Worm (Caenorhabditis elegans) whole organism, late embryonic: ENCODE measurements around the gene sel-1.

Source experiments
- C38D4.7 ChIP-seq: fragments of 200-800 bp; sonication (Bioruptor generic); optimal IDR thresholded peaks from 2 replicates; lab custom pipeline; 2018; ENCODE audit warnings: mild to moderate bottlenecking, missing genetic modification characterization, moderate library complexity, missing compliant biosample characterization
- F13H6.1 ChIP-seq: sonication (generic microtip); optimal IDR thresholded peaks from 2 replicates; lab custom pipeline; 2016; ENCODE audit warnings: missing genetic modification characterization, missing compliant biosample characterization
- K02D7.2 ChIP-seq: sonication (generic microtip); optimal IDR thresholded peaks from 2 replicates; lab custom pipeline; 2017; ENCODE audit warnings: mild to moderate bottlenecking, missing genetic modification characterization, missing compliant biosample characterization
- T23F11.4 ChIP-seq: fragments of 200-800 bp; sonication (Bioruptor generic); optimal IDR thresholded peaks from 2 replicates; lab custom pipeline; 2018; ENCODE audit warnings: mild to moderate bottlenecking, missing genetic modification characterization, missing compliant biosample characterization
- Y22D7AL.16 ChIP-seq: sonication (generic microtip); optimal IDR thresholded peaks from 2 replicates; lab custom pipeline; 2016; ENCODE audit warnings: missing genetic modification characterization, missing compliant biosample characterization
- ama-1 ChIP-seq: fragments of 150-350 bp; optimal IDR thresholded peaks from 2 replicates; lab custom pipeline; 2014
- ceh-14 ChIP-seq: sonication (generic microtip); optimal IDR thresholded peaks from 2 replicates; lab custom pipeline; 2016; ENCODE audit warnings: missing genotype, missing genetic modification characterization, missing compliant biosample characterization
- ceh-19 ChIP-seq: fragments of 200-800 bp; sonication (Bioruptor generic); optimal IDR thresholded peaks from 2 replicates; lab custom pipeline; 2018; ENCODE audit warnings: mild to moderate bottlenecking, missing genetic modification characterization, missing compliant biosample characterization
- ceh-2 ChIP-seq: sonication (generic microtip); optimal IDR thresholded peaks from 2 replicates; lab custom pipeline; 2016; ENCODE audit warnings: missing genotype, missing genetic modification characterization, missing compliant biosample characterization
- ceh-24 ChIP-seq: sonication (generic microtip); optimal IDR thresholded peaks from 2 replicates; lab custom pipeline; 2016; ENCODE audit warnings: mild to moderate bottlenecking, missing genetic modification characterization, missing compliant biosample characterization
- ceh-31 ChIP-seq: sonication (generic microtip); optimal IDR thresholded peaks from 2 replicates; lab custom pipeline; 2016; ENCODE audit warnings: missing genetic modification characterization, missing compliant biosample characterization
- ceh-34 ChIP-seq: sonication (generic microtip); optimal IDR thresholded peaks from 2 replicates; lab custom pipeline; 2016; ENCODE audit warnings: mild to moderate bottlenecking, missing genetic modification characterization, missing compliant biosample characterization
- ceh-45 ChIP-seq: fragments of 200-800 bp; sonication (Bioruptor generic); IDR thresholded peaks from 2 replicates; pipeline ENCODE4 v1.3.6; 2022; ENCODE audit warnings: missing genetic modification reagents, missing genetic modification characterization, missing compliant biosample characterization
- ceh-48 ChIP-seq: sonication (generic microtip); optimal IDR thresholded peaks from 2 replicates; lab custom pipeline; 2016; ENCODE audit warnings: missing genetic modification characterization, inconsistent platforms, missing compliant biosample characterization
- ceh-6 ChIP-seq: fragments of 200-800 bp; sonication (Bioruptor generic); optimal IDR thresholded peaks from 2 replicates; lab custom pipeline; 2018; ENCODE audit warnings: mild to moderate bottlenecking, missing genetic modification characterization, missing compliant biosample characterization
- fax-1 ChIP-seq: sonication (generic microtip); optimal IDR thresholded peaks from 2 replicates; lab custom pipeline; 2016; ENCODE audit warnings: missing genotype, missing genetic modification characterization, missing compliant biosample characterization
- gmeb-2 ChIP-seq: sonication (generic microtip); optimal IDR thresholded peaks from 2 replicates; lab custom pipeline; 2016; ENCODE audit warnings: missing genetic modification characterization, inconsistent platforms, missing compliant biosample characterization
- hlh-8 ChIP-seq: sonication (generic microtip); optimal IDR thresholded peaks from 2 replicates; lab custom pipeline; 2016; ENCODE audit warnings: missing genotype, missing genetic modification characterization, missing compliant biosample characterization
- lin-11 ChIP-seq: fragments of 200-800 bp; sonication (Bioruptor generic); optimal IDR thresholded peaks from 2 replicates; lab custom pipeline; 2018; ENCODE audit warnings: mild to moderate bottlenecking, missing genetic modification characterization, missing compliant biosample characterization
- madf-2 ChIP-seq: sonication (generic microtip); optimal IDR thresholded peaks from 2 replicates; lab custom pipeline; 2017; ENCODE audit warnings: missing genetic modification characterization, missing compliant biosample characterization
- nfya-1 ChIP-seq: sonication (generic microtip); optimal IDR thresholded peaks from 2 replicates; lab custom pipeline; 2017; ENCODE audit warnings: missing genetic modification characterization, mild to moderate bottlenecking, missing compliant biosample characterization, antibody characterized with exemption, moderate library complexity
- npax-4 ChIP-seq: sonication (generic microtip); optimal IDR thresholded peaks from 2 replicates; lab custom pipeline; 2016; ENCODE audit warnings: missing genetic modification characterization, missing compliant biosample characterization
- pag-3 ChIP-seq: sonication (generic microtip); optimal IDR thresholded peaks from 2 replicates; lab custom pipeline; 2016; ENCODE audit warnings: missing compliant biosample characterization, missing genetic modification characterization, borderline replicate concordance
- pax-1 ChIP-seq: fragments of 150-350 bp; optimal IDR thresholded peaks from 2 replicates; lab custom pipeline; 2014; ENCODE audit warnings: missing biosample characterization, missing genetic modification characterization
- pha-2 ChIP-seq: sonication (generic microtip); optimal IDR thresholded peaks from 2 replicates; lab custom pipeline; 2017; ENCODE audit warnings: mild to moderate bottlenecking, missing genetic modification characterization, missing compliant biosample characterization
- ref-2 ChIP-seq: sonication (generic microtip); optimal IDR thresholded peaks from 2 replicates; lab custom pipeline; 2016; ENCODE audit warnings: missing genetic modification characterization, missing compliant biosample characterization
- rnt-1 ChIP-seq: sonication (generic microtip); optimal IDR thresholded peaks from 2 replicates; lab custom pipeline; 2016; ENCODE audit warnings: missing genetic modification characterization, missing compliant biosample characterization
- sdc-2 ChIP-seq: sonication (generic microtip); optimal IDR thresholded peaks from 2 replicates; lab custom pipeline; 2016; ENCODE audit warnings: missing genotype, missing genetic modification characterization, missing compliant biosample characterization
- syd-9 ChIP-seq: sonication (generic microtip); optimal IDR thresholded peaks from 2 replicates; lab custom pipeline; 2016; ENCODE audit warnings: mild to moderate bottlenecking, missing genetic modification characterization, moderate library complexity, missing compliant biosample characterization
- unc-3 ChIP-seq, 2 experiments: fragments of 200-800 bp in 1 of 2; sonication (Bioruptor generic) in 1 of 2; sonication (generic microtip) in 1 of 2; conservative IDR thresholded peaks in 1 of 2; optimal IDR thresholded peaks in 1 of 2; 2 replicates each; pipeline versions ENCODE4 v1.3.6 to Lab custom; 2016 to 2022; ENCODE audit warnings: missing compliant biosample characterization in 2 of 2, missing genetic modification characterization in 2 of 2, missing genetic modification reagents in 1 of 2
- unc-42 ChIP-seq: sonication (generic microtip); optimal IDR thresholded peaks from 2 replicates; lab custom pipeline; 2016; ENCODE audit warnings: missing genotype, missing genetic modification characterization, missing compliant biosample characterization
- unc-55 ChIP-seq: sonication (generic microtip); optimal IDR thresholded peaks from 2 replicates; lab custom pipeline; 2017; ENCODE audit warnings: missing biosample characterization, missing genetic modification reagents, missing genetic modification characterization
- zip-5 ChIP-seq: sonication (generic microtip); optimal IDR thresholded peaks from 2 replicates; lab custom pipeline; 2016; ENCODE audit warnings: missing genetic modification characterization, missing compliant biosample characterization

Gene sel-1

ce11 chrV:12556904-12557303, 3.6 kb upstream of the sel-1 start:
- no peak for TF ChIP-seq hlh-8 (tag; lab: Kevin White, UChicago)
- TF ChIP-seq madf-2 (tag; lab: Kevin White, UChicago), result no peak
- no peak for TF ChIP-seq unc-42 (tag; lab: Kevin White, UChicago)
- TF ChIP-seq syd-9 (tag; lab: Kevin White, UChicago), result no peak
- no peak for TF ChIP-seq nfya-1 (tag; lab: Kevin White, UChicago)
- no peak for TF ChIP-seq ref-2 (tag; lab: Kevin White, UChicago)
- TF ChIP-seq ceh-14 (tag; lab: Kevin White, UChicago), result no peak
- TF ChIP-seq T23F11.4 (GFP tag; lab: Kevin White, UChicago), result no peak
- no peak for TF ChIP-seq ceh-34 (tag; lab: Kevin White, UChicago)
- TF ChIP-seq rnt-1 (tag; lab: Kevin White, UChicago), result no peak
- no peak for TF ChIP-seq npax-4 (tag; lab: Kevin White, UChicago)
- no peak for TF ChIP-seq lin-11 (tag; lab: Kevin White, UChicago)
- no peak for TF ChIP-seq Y22D7AL.16 (tag; lab: Kevin White, UChicago)
- no peak for TF ChIP-seq gmeb-2 (tag; lab: Kevin White, UChicago)
- TF ChIP-seq K02D7.2 (tag; lab: Kevin White, UChicago), result no peak
- no peak for TF ChIP-seq pag-3 (tag; lab: Kevin White, UChicago)

- TF ChIP-seq syd-9 (tag; lab: Kevin White, UChicago), result no peak
- TF ChIP-seq C38D4.7 (GFP tag; lab: Kevin White, UChicago), result no peak
Measured at ce11 chrV:12563187-12563586, 2.7 kb downstream of the sel-1 start, which contains the start of gene mrps-5. mrps-5 (plus strand) TSS chrV:12563487.

- TF ChIP-seq ceh-31 (no peak), gmeb-2 (tag; lab: Kevin White, UChicago) (no peak), ceh-6 (GFP tag; lab: Kevin White, UChicago) (no peak), zip-5 (no peak)
Measured at ce11 chrV:12564902-12565301, 4.4 kb downstream of the sel-1 start.

ce11 chrV:12567312-12567711, 6.8 kb downstream of the sel-1 start:
- TF ChIP-seq npax-4 (tag; lab: Kevin White, UChicago) (no peak), ceh-19 (no peak), ceh-45 (GFP tag; lab: Robert Waterston, UW) (no peak), pax-1 (tag; lab: Kevin White, UChicago) (no peak), ceh-48 (tag; lab: Kevin White, UChicago) (no peak), ceh-2 (tag; lab: Kevin White, UChicago) (no peak), unc-3 (GFP tag; conservative IDR thresholded peaks at IDR 0.05; lab: Robert Waterston, UW) (no peak), unc-3 (tag; optimal IDR thresholded peaks at IDR 0.05; lab: Kevin White, UChicago) (no peak)

- no peak for TF ChIP-seq pha-2 (tag; lab: Kevin White, UChicago)
- no peak for TF ChIP-seq ceh-24 (tag; lab: Kevin White, UChicago)
- no peak for TF ChIP-seq fax-1 (tag; lab: Kevin White, UChicago)
- TF ChIP-seq F13H6.1, result no peak
- TF ChIP-seq unc-55 (GFP tag; lab: Kevin White, UChicago), result no peak
- no peak for TF ChIP-seq ama-1
- TF ChIP-seq sdc-2, result no peak
- TF ChIP-seq pag-3 (tag; lab: Kevin White, UChicago), result no peak
- no peak for TF ChIP-seq T23F11.4 (GFP tag; lab: Kevin White, UChicago)
- TF ChIP-seq, all 69 proteins: peak for 0
Measured at ce11 chrV:12567850-12568249, 7.3 kb downstream of the sel-1 start, which contains the start of gene E02A10.4. E02A10.4 (minus strand) TSS chrV:12567950.
